Worm (Caenorhabditis elegans): Measurements from ENCODE around the gene ins-16.

DNA sequence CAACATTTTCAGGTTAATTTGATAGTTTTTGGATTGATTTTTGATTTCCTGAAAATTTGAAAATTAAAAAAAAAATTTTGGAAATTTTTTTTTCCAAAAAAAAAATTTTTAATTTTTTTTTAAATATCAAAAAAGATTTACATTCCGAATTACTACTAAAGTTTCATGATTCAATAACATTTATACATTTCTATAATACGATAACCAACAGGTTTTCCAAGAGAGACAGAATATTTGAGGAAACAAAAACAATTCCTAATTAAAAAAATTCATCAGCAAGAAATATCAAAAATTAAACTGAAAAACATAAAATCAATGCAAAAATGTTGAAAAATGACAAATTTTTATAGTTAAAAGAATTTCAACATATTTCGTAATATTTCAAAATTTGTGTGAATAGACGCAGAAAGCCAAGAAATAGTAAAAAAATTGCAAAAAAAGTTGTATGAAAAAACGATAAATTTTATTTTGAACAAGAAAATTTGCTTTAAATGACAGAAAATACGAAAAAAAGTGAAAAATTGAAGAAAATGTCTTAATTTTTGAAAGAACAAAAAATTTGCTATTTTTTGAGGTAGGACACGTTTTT, 15.9 kb upstream of the ins-16 start, which contains the start of gene Y39A3A.4:
- TF ChIP-seq ama-1 (optimal IDR thresholded peaks at IDR 0.05) (no peak), ceh-13 (GFP tag; optimal IDR thresholded peaks at IDR 0.05) (no peak), tbx-37 (GFP tag; conservative IDR thresholded peaks at IDR 0.05) (no peak), pes-1 (GFP tag; IDR thresholded peaks at IDR 0.05) (no peak), hnd-1 (tag; optimal IDR thresholded peaks at IDR 0.05) (no peak), aly-1 (tag; optimal IDR thresholded peaks at IDR 0.05) (no peak), flt-1 (GFP tag; IDR thresholded peaks at IDR 0.05) (no peak), F13C5.2 (tag; optimal IDR thresholded peaks at IDR 0.05) (no peak), ets-7 (tag; optimal IDR thresholded peaks at IDR 0.05) (no peak), hmbx-1 (tag; optimal IDR thresholded peaks at IDR 0.05) (no peak), tra-4 (tag; optimal IDR thresholded peaks at IDR 0.05) (no peak), ceh-36 (tag; optimal IDR thresholded peaks at IDR 0.05) (no peak)
